Worm (Caenorhabditis elegans) whole organism, L4 larva: Measurements from ENCODE around the gene nlp-21.
A peak's percentile ranks its signal among the peaks of the same experiment; 100 is the strongest.

Source experiments
- F44E2.7 ChIP-seq: fragments of 200-800 bp; sonication (Bioruptor generic); IDR thresholded peaks from 2 replicates; pipeline ENCODE4 v2.1.2; 2022; ENCODE audit warnings: missing genetic modification characterization, missing compliant biosample characterization
- R02D3.7 ChIP-seq: fragments of 150-350 bp; sonication (generic microtip); optimal IDR thresholded peaks from 3 replicates; lab custom pipeline; 2014; ENCODE audit warnings: missing biosample characterization, missing genetic modification characterization
- Y5F2A.4 ChIP-seq: fragments of 200-800 bp; sonication (Bioruptor generic); optimal IDR thresholded peaks from 2 replicates; lab custom pipeline; 2018; ENCODE audit warnings: mild to moderate bottlenecking, missing genetic modification characterization, missing compliant biosample characterization
- ZK546.5 ChIP-seq, 2 experiments: sonication (generic microtip); optimal IDR thresholded peaks; 2 replicates each; lab custom pipeline; 2017; ENCODE audit warnings: missing biosample characterization in 2 of 2, missing genetic modification characterization in 2 of 2
- aha-1 ChIP-seq: fragments of 150-350 bp; peaks from one replicate; lab custom pipeline; 2014; ENCODE audit warnings: missing biosample characterization, missing genetic modification characterization
- arid-1 ChIP-seq: fragments of 200-800 bp; sonication (Bioruptor generic); conservative IDR thresholded peaks from 2 replicates; pipeline ENCODE4 v1.3.6; 2022; ENCODE audit warnings: missing genetic modification reagents, missing genetic modification characterization, missing compliant biosample characterization
- ceh-28 ChIP-seq: fragments of 150-350 bp; optimal IDR thresholded peaks from 2 replicates; lab custom pipeline; 2014; ENCODE audit warnings: missing biosample characterization, missing genetic modification reagents, missing genetic modification characterization
- ceh-32 ChIP-seq: sonication (generic microtip); optimal IDR thresholded peaks from 2 replicates; lab custom pipeline; 2016; ENCODE audit warnings: mild to moderate bottlenecking, missing genetic modification characterization, missing compliant biosample characterization; ENCODE audit not compliant: poor library complexity
- ceh-44 ChIP-seq: fragments of 200-800 bp; sonication (Bioruptor generic); IDR thresholded peaks from 2 replicates; pipeline ENCODE4 v1.3.6; 2022; ENCODE audit warnings: missing genetic modification reagents, missing genetic modification characterization, missing compliant biosample characterization
- ceh-62 ChIP-seq: sonication (generic microtip); optimal IDR thresholded peaks from 2 replicates; lab custom pipeline; 2017; ENCODE audit warnings: missing biosample characterization, missing genetic modification characterization
- ces-1 ChIP-seq: fragments of 150-350 bp; sonication (generic microtip); optimal IDR thresholded peaks from 4 replicates; lab custom pipeline; 2014; ENCODE audit warnings: missing biosample characterization, missing genetic modification reagents, missing genetic modification characterization
- ctbp-1 ChIP-seq: fragments of 200-800 bp; sonication (Bioruptor generic); IDR thresholded peaks from 2 replicates; pipeline ENCODE4 v1.3.6; 2022; ENCODE audit warnings: missing genetic modification reagents, missing genetic modification characterization, missing compliant biosample characterization
- daf-19 ChIP-seq: fragments of 200-800 bp; sonication (Bioruptor generic); conservative IDR thresholded peaks from 2 replicates; pipeline ENCODE4 v1.3.6; 2022; ENCODE audit warnings: missing genetic modification characterization, missing compliant biosample characterization
- daf-8 ChIP-seq: fragments of 200-800 bp; sonication (Bioruptor generic); IDR thresholded peaks from 2 replicates; pipeline ENCODE4 v1.3.6; 2022; ENCODE audit warnings: missing genetic modification characterization, missing compliant biosample characterization
- dmd-6 ChIP-seq: fragments of 200-800 bp; sonication (Bioruptor generic); IDR thresholded peaks from 2 replicates; pipeline ENCODE4 v1.3.6; 2022; ENCODE audit warnings: missing genetic modification reagents, missing genetic modification characterization, missing compliant biosample characterization
- duxl-1 ChIP-seq: sonication (generic microtip); optimal IDR thresholded peaks from 2 replicates; lab custom pipeline; 2016; ENCODE audit warnings: mild to moderate bottlenecking, missing genetic modification characterization, moderate library complexity, missing compliant biosample characterization; ENCODE audit not compliant: poor library complexity
- fkh-10 ChIP-seq: fragments of 150-350 bp; optimal IDR thresholded peaks from 2 replicates; lab custom pipeline; 2014; ENCODE audit warnings: missing biosample characterization, missing genetic modification reagents, missing genetic modification characterization
- hif-1 ChIP-seq, 2 experiments: sonication (generic microtip); optimal IDR thresholded peaks; 2 replicates each; lab custom pipeline; 2016 to 2017; ENCODE audit warnings: missing compliant biosample characterization in 2 of 2, missing genetic modification characterization in 2 of 2, missing genetic modification reagents in 2 of 2, missing genotype in 2 of 2, mild to moderate bottlenecking in 1 of 2
- hlh-11 ChIP-seq: fragments of 200-800 bp; sonication (Bioruptor generic); optimal IDR thresholded peaks from 2 replicates; lab custom pipeline; 2018; ENCODE audit warnings: mild to moderate bottlenecking, missing genetic modification characterization, missing compliant biosample characterization
- jun-1 ChIP-seq: fragments of 150-350 bp; optimal IDR thresholded peaks from 2 replicates; lab custom pipeline; 2014; ENCODE audit warnings: missing biosample characterization, missing genetic modification reagents, missing genetic modification characterization
- lin-1 ChIP-seq: fragments of 200-800 bp; sonication (Bioruptor generic); IDR thresholded peaks from 2 replicates; pipeline ENCODE4 v1.3.6; 2022; ENCODE audit warnings: missing genetic modification reagents, missing genetic modification characterization, missing compliant biosample characterization
- lin-13 ChIP-seq: fragments of 150-350 bp; optimal IDR thresholded peaks from 2 replicates; lab custom pipeline; 2014; ENCODE audit warnings: missing biosample characterization, missing genetic modification reagents, missing genetic modification characterization
- lin-15B ChIP-seq: fragments of 150-350 bp; sonication (generic microtip); optimal IDR thresholded peaks from 3 replicates; lab custom pipeline; 2014; ENCODE audit warnings: missing biosample characterization, missing genetic modification characterization
- lir-3 ChIP-seq: sonication (generic microtip); optimal IDR thresholded peaks from 2 replicates; lab custom pipeline; 2016; ENCODE audit warnings: mild to moderate bottlenecking, missing genetic modification characterization, missing compliant biosample characterization
- madf-5 ChIP-seq, 2 experiments: fragments of 200-800 bp; sonication (Bioruptor generic); IDR thresholded peaks; 2 replicates each; pipeline ENCODE4 v1.3.6; 2022; ENCODE audit warnings: missing compliant biosample characterization in 2 of 2, missing genetic modification characterization in 2 of 2
- madf-9 ChIP-seq: fragments of 200-800 bp; sonication (Bioruptor generic); conservative IDR thresholded peaks from 2 replicates; pipeline ENCODE4 v1.3.6; 2022; ENCODE audit warnings: missing genetic modification reagents, missing genetic modification characterization, missing compliant biosample characterization
- mep-1 ChIP-seq: fragments of 150-350 bp; sonication (generic microtip); optimal IDR thresholded peaks from 3 replicates; lab custom pipeline; 2014; ENCODE audit warnings: missing biosample characterization, missing genetic modification characterization
- mes-2 ChIP-seq: sonication (generic microtip); optimal IDR thresholded peaks from 2 replicates; lab custom pipeline; 2016; ENCODE audit warnings: missing genotype, mild to moderate bottlenecking, missing genetic modification characterization, missing compliant biosample characterization; ENCODE audit not compliant: poor library complexity, severe bottlenecking
- nhr-102 ChIP-seq: sonication (generic microtip); optimal IDR thresholded peaks from 2 replicates; lab custom pipeline; 2016; ENCODE audit warnings: mild to moderate bottlenecking, missing genetic modification characterization, moderate library complexity, missing compliant biosample characterization
- nhr-42 ChIP-seq: fragments of 200-800 bp; sonication (Bioruptor generic); IDR thresholded peaks from 2 replicates; pipeline ENCODE4 v1.3.6; 2022; ENCODE audit warnings: missing genetic modification characterization, missing compliant biosample characterization
- nhr-48 ChIP-seq: sonication (generic microtip); optimal IDR thresholded peaks from 2 replicates; lab custom pipeline; 2016; ENCODE audit warnings: mild to moderate bottlenecking, missing genetic modification characterization, missing compliant biosample characterization
- nhr-6 ChIP-seq: fragments of 150-350 bp; optimal IDR thresholded peaks from 2 replicates; lab custom pipeline; 2014; ENCODE audit warnings: missing biosample characterization, missing genetic modification characterization
- nhr-77 ChIP-seq: fragments of 150-350 bp; optimal IDR thresholded peaks from 2 replicates; lab custom pipeline; 2014; ENCODE audit warnings: missing biosample characterization, missing genetic modification characterization
- php-3 ChIP-seq: fragments of 200-800 bp; sonication (Bioruptor generic); IDR thresholded peaks from 2 replicates; pipeline ENCODE4 v1.3.6; 2022; ENCODE audit warnings: missing genetic modification reagents, missing genetic modification characterization, missing compliant biosample characterization
- saeg-2 ChIP-seq: fragments of 200-800 bp; sonication (Bioruptor generic); IDR thresholded peaks from 2 replicates; pipeline ENCODE4 v1.3.6; 2022; ENCODE audit warnings: missing genetic modification reagents, missing genetic modification characterization, missing compliant biosample characterization
- set-16 ChIP-seq: fragments of 200-800 bp; sonication (Bioruptor generic); IDR thresholded peaks from 2 replicates; pipeline ENCODE4 v1.3.6; 2022; ENCODE audit warnings: missing genetic modification reagents, missing genetic modification characterization, missing compliant biosample characterization
- snpc-1.2 ChIP-seq: fragments of 200-800 bp; sonication (Bioruptor generic); IDR thresholded peaks from 2 replicates; pipeline ENCODE4 v1.3.6; 2022; ENCODE audit warnings: missing genetic modification reagents, missing genetic modification characterization, missing compliant biosample characterization
- spr-1 ChIP-seq: sonication (generic microtip); optimal IDR thresholded peaks from 2 replicates; lab custom pipeline; 2016; ENCODE audit warnings: mild to moderate bottlenecking, missing genetic modification characterization, missing compliant biosample characterization
- spr-3 ChIP-seq: fragments of 200-800 bp; sonication (Bioruptor generic); optimal IDR thresholded peaks from 2 replicates; lab custom pipeline; 2018; ENCODE audit warnings: mild to moderate bottlenecking, missing genetic modification characterization, missing compliant biosample characterization
- tag-97 ChIP-seq: fragments of 200-800 bp; sonication (Bioruptor generic); IDR thresholded peaks from 2 replicates; pipeline ENCODE4 v1.3.6; 2022; ENCODE audit warnings: missing genetic modification characterization, missing compliant biosample characterization
- unc-39 ChIP-seq: sonication (generic microtip); optimal IDR thresholded peaks from 2 replicates; lab custom pipeline; 2017; ENCODE audit warnings: missing biosample characterization, missing genetic modification characterization
- unc-62 ChIP-seq, 3 experiments: fragments of 150-350 bp in 1 of 3; sonication (generic microtip); optimal IDR thresholded peaks in 2 of 3; peaks in 1 of 3; 1 replicate in 1 of 3; 2 replicates in 2 of 3; lab custom pipeline; 2014 to 2017; ENCODE audit warnings: missing biosample characterization in 3 of 3, missing genetic modification characterization in 3 of 3, missing genetic modification reagents in 3 of 3, missing genotype in 1 of 3

nlp-21 gene

ce11 chrIII:11371236-11371635 lies 21.8 kb downstream of the nlp-21 start (continued):
- no peak; the same call in 1 of the 2 replicates for TF ChIP-seq saeg-2 (GFP tag; lab: Robert Waterston, UW)
- no peak for TF ChIP-seq ceh-62 (tag; lab: Kevin White, UChicago)
- TF ChIP-seq Y5F2A.4 (GFP tag; lab: Kevin White, UChicago), result peak; percentile 69
- TF ChIP-seq nhr-77 (tag; lab: Kevin White, UChicago), result no peak
- TF ChIP-seq nhr-48 (tag; lab: Kevin White, UChicago), result peak; percentile 26
- 0 out of 2 replicates have a peak, but pooled peaks have one; percentile 52 for TF ChIP-seq arid-1 (GFP tag; lab: Robert Waterston, UW)
- TF ChIP-seq spr-3 (GFP tag; lab: Kevin White, UChicago), result peak; percentile 45
- peak; percentile 83 for TF ChIP-seq mes-2 (tag; lab: Kevin White, UChicago)
- no peak for TF ChIP-seq fkh-10
- TF ChIP-seq lin-13 (GFP tag; lab: Kevin White, UChicago), result peak; percentile 59

- TF ChIP-seq php-3 (GFP tag; lab: Robert Waterston, UW) (no peak), unc-62 (GFP tag; optimal IDR thresholded peaks at IDR 0.05 in 1 of 2; lab: Kevin White, UChicago) (no peak), unc-62 (tag; optimal IDR thresholded peaks at IDR 0.05; lab: Kevin White, UChicago) (no peak), madf-9 (GFP tag; lab: Robert Waterston, UW) (no peak), daf-8 (GFP tag; lab: Robert Waterston, UW) (no peak), hlh-11 (no peak), F44E2.7 (GFP tag; lab: Robert Waterston, UW) (no peak), hif-1 (tag; optimal IDR thresholded peaks at IDR 0.05; lab: Kevin White, UChicago) (no peak), dmd-6 (no peak), nhr-42 (GFP tag; lab: Robert Waterston, UW) (no peak), lin-15B (no peak), ctbp-1 (GFP tag; lab: Robert Waterston, UW) (no peak), fkh-10 (no peak)
These were observed 26.6 kb downstream of the nlp-21 start, which contains the start of gene T28D6.3 for ce11 chrIII:11366467-11366866. Gene T28D6.3, plus strand, starts transcription at chrIII:11366767.

DNA sequence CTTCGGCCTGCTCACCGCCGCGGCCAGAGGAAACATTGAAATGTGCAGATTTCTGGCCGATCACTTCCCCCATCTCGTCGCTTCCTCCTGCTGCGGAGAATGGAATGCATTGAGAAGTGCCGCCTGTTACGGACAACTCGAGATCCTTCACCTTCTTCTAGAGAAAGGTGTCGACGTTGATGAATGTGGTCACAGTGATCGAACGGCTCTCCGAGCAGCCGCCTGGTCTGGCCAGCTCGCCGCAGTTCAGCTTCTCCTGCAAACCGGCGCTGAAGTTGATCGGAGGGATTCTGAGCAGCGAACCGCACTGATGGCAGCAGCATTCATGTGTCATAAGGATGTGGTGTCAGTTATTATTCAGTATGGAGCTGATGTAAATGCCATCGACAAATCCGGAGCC lies 30.1 kb downstream of the nlp-21 start:
- peak; percentile 87 for TF ChIP-seq set-16 (GFP tag; lab: Robert Waterston, UW)
- TF ChIP-seq lin-15B, result no peak
- TF ChIP-seq madf-5 (GFP tag; IDR thresholded peaks at IDR 0.05; lab: Robert Waterston, UW), result no peak

DNA sequence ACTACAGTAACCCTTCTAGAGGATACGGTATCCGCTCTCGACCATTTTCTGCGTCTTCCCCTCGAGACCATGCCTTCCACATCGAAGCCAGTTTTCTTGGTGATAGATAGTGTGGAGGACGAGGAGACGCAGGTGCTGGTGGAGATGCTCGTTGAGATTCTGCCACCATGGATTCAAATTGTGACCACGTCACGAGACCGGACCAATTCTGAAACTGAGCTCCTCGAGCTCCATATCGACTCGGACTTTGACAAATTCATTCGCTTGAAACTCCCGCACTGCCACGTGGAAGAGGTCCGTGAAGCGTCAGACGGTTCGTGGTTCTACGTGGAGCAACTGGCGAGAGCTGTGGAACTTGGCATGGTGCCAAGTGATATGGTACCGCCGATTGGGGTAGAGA lies 31.7 kb downstream of the nlp-21 start:
- TF ChIP-seq aha-1, result peak; percentile 60
- TF ChIP-seq set-16 (GFP tag; lab: Robert Waterston, UW), result peak; percentile 30
- no peak for TF ChIP-seq ceh-28 (tag; lab: Kevin White, UChicago)

DNA sequence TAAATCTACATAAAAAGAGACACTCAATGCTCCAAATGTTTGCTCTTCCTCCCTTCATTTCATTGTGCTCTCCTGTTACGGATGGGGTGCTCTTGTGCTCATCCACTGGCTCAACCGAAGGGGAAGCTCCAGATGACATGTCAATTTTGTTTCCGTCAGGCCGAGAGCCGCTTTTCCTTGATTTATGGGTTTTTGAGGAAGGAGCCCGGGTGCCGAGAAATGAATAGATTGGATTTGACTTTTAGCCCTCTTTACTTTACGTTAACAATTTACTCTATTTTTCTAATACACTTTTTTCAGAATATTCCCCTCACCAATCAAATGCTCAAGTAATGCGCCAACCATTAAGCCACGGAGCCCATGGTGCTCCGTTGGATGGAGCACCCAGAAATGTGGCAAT lies 32.9 kb downstream of the nlp-21 start, which contains the start of gene T28D6.4:
TSS of gene T28D6.4 (plus strand) at position 301 of the 400 bp plus-strand sequence.
- TF ChIP-seq nhr-102 (no peak), unc-62 (GFP tag; optimal IDR thresholded peaks at IDR 0.05 in 1 of 2; lab: Kevin White, UChicago) (peak in 1 of 2 experiments; percentile 36), unc-62 (tag; optimal IDR thresholded peaks at IDR 0.05; lab: Kevin White, UChicago) (no peak)

DNA sequence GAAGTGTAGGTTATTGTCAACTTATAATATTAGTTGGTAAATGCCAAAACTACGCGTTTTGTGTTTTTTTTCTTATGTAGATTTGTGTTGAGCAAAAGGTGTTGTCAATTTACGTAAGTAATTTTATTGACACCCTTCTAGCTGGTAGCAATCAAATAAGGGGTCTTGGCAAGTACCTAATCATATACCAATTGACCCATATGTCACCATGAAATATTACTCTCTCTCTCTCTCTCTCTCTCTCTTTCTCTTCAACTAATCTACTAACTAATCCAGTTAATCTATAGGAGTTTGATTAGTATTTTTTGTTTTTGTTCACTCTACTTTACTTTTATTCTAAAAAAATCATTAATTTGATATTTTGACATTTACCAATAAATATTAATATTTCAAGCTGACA lies 33.6 kb downstream of the nlp-21 start:
- TF ChIP-seq snpc-1.2 (GFP tag; lab: Robert Waterston, UW) (no peak), ZK546.5 (tag; optimal IDR thresholded peaks at IDR 0.05; lab: Kevin White, UChicago) (no peak), tag-97 (GFP tag; lab: Robert Waterston, UW) (no peak), unc-39 (tag; lab: Kevin White, UChicago) (no peak), ceh-44 (GFP tag; lab: Robert Waterston, UW) (no peak), nhr-6 (tag; lab: Kevin White, UChicago) (no peak), spr-1 (tag; lab: Kevin White, UChicago) (no peak), R02D3.7 (tag; lab: Kevin White, UChicago) (no peak), jun-1 (tag; lab: Kevin White, UChicago) (no peak), lir-3 (tag; lab: Kevin White, UChicago) (no peak), ceh-62 (tag; lab: Kevin White, UChicago) (no peak), ces-1 (GFP tag; lab: Kevin White, UChicago) (no peak), duxl-1 (tag; lab: Kevin White, UChicago) (no peak), lin-1 (GFP tag; lab: Robert Waterston, UW) (no peak), mep-1 (no peak), daf-19 (GFP tag; lab: Robert Waterston, UW) (no peak), ceh-32 (tag; lab: Kevin White, UChicago) (no peak), Y5F2A.4 (GFP tag; lab: Kevin White, UChicago) (no peak)
